Worm (Caenorhabditis elegans): ENCODE data around the gene tsp-14.

ce11 chrX:4876904-4877303, at the start of gene tsp-14:
- TF ChIP-seq madf-9 (GFP tag; conservative IDR thresholded peaks at IDR 0.05) (no peak), ceh-32 (tag; optimal IDR thresholded peaks at IDR 0.05; ENCODE audit: poor library complexity) (no peak), ZK546.5 (tag; optimal IDR thresholded peaks at IDR 0.05) (no peak), dpl-1 (GFP tag; optimal IDR thresholded peaks at IDR 0.05) (no peak), mxl-2 (GFP tag; conservative IDR thresholded peaks at IDR 0.05) (no peak), nhr-25 (tag; optimal IDR thresholded peaks at IDR 0.05; ENCODE audit: borderline replicate concordance, insufficient read depth) (no peak), ceh-20 (GFP tag; IDR thresholded peaks at IDR 0.05) (no peak), zag-1 (tag; optimal IDR thresholded peaks at IDR 0.05) (no peak), mep-1 (tag; optimal IDR thresholded peaks at IDR 0.05) (no peak), F44E2.7 (GFP tag; IDR thresholded peaks at IDR 0.05) (no peak)
